Fruit fly (Drosophila melanogaster) whole organism, embryonic: ENCODE data around the gene CG45307.

ENCODE experiments used
- Antp ChIP-seq: fragments of 200-800 bp; sonication (Bioruptor generic); optimal IDR thresholded peaks from 3 replicates; lab custom pipeline; 2016; ENCODE audit warnings: missing biosample characterization, missing genetic modification characterization
- Bteb2 ChIP-seq: fragments of 200-800 bp; sonication (Bioruptor generic); optimal IDR thresholded peaks from 2 replicates; lab custom pipeline; 2016; ENCODE audit warnings: missing biosample characterization, missing genetic modification characterization
- CG10274 ChIP-seq: fragments of 200-800 bp; sonication (Bioruptor generic); optimal IDR thresholded peaks from 3 replicates; lab custom pipeline; 2017; ENCODE audit warnings: missing biosample characterization, mild to moderate bottlenecking, missing genetic modification characterization
- CG10366 ChIP-seq: fragments of 200-800 bp; sonication (Bioruptor generic); IDR thresholded peaks from 2 replicates; pipeline ENCODE4 v1.3.6; 2022; ENCODE audit warnings: missing biosample characterization, missing genetic modification characterization
- CG10654 ChIP-seq: fragments of 200-800 bp; sonication (Bioruptor generic); optimal IDR thresholded peaks from 2 replicates; lab custom pipeline; 2016; ENCODE audit warnings: missing biosample characterization, missing genetic modification characterization
- CG11398 ChIP-seq: fragments of 200-800 bp; sonication (Bioruptor generic); optimal IDR thresholded peaks from 2 replicates; lab custom pipeline; 2016; ENCODE audit warnings: missing biosample characterization, missing genetic modification characterization
- CG11504 ChIP-seq: fragments of 200-800 bp; sonication (Bioruptor generic); optimal IDR thresholded peaks from 3 replicates; lab custom pipeline; 2019; ENCODE audit warnings: missing biosample characterization, mild to moderate bottlenecking, missing genetic modification characterization, moderate library complexity
- CG13624 ChIP-seq: fragments of 200-800 bp; sonication (Bioruptor generic); optimal IDR thresholded peaks from 2 replicates; lab custom pipeline; 2016; ENCODE audit warnings: missing biosample characterization, missing genetic modification characterization
- CG13775 ChIP-seq: fragments of 200-800 bp; sonication (Bioruptor generic); optimal IDR thresholded peaks from 3 replicates; lab custom pipeline; 2017; ENCODE audit warnings: missing biosample characterization, mild to moderate bottlenecking, missing genetic modification characterization
- CG14441 ChIP-seq: fragments of 200-800 bp; sonication (Bioruptor generic); IDR thresholded peaks from 2 replicates; pipeline ENCODE4 v1.3.6; 2022; ENCODE audit warnings: missing biosample characterization, missing genetic modification characterization
- CG14710 ChIP-seq: fragments of 200-800 bp; sonication (Bioruptor generic); optimal IDR thresholded peaks from 3 replicates; lab custom pipeline; 2019; ENCODE audit warnings: missing biosample characterization, mild to moderate bottlenecking, missing genetic modification characterization, moderate library complexity
- CG15514 ChIP-seq: fragments of 200-800 bp; sonication (Bioruptor generic); optimal IDR thresholded peaks from 3 replicates; lab custom pipeline; 2017; ENCODE audit warnings: missing biosample characterization, missing genetic modification characterization, mild to moderate bottlenecking, moderate library complexity, missing genetic modification reagents
- CG1602 ChIP-seq: fragments of 200-800 bp; sonication (Bioruptor generic); optimal IDR thresholded peaks from 3 replicates; lab custom pipeline; 2016; ENCODE audit warnings: missing biosample characterization, missing genetic modification characterization
- CG16779 ChIP-seq: fragments of 200-800 bp; sonication (Bioruptor generic); IDR thresholded peaks from 2 replicates; pipeline ENCODE4 v1.3.6; 2022; ENCODE audit warnings: missing biosample characterization, missing genetic modification characterization
- CG17612 ChIP-seq: fragments of 200-800 bp; sonication (Bioruptor generic); IDR thresholded peaks from 2 replicates; pipeline ENCODE4 v1.3.6; 2022; ENCODE audit warnings: missing biosample characterization, missing genetic modification characterization
- CG17802 ChIP-seq: fragments of 200-800 bp; sonication (Bioruptor generic); optimal IDR thresholded peaks from 2 replicates; lab custom pipeline; 2018; ENCODE audit warnings: missing biosample characterization, mild to moderate bottlenecking, missing genetic modification characterization, moderate library complexity
- CG2202 ChIP-seq: fragments of 200-800 bp; sonication (Bioruptor generic); optimal IDR thresholded peaks from 2 replicates; lab custom pipeline; 2018; ENCODE audit warnings: missing biosample characterization, mild to moderate bottlenecking, missing genetic modification characterization
- CG31224 ChIP-seq: fragments of 200-800 bp; sonication (Bioruptor generic); IDR thresholded peaks from 2 replicates; pipeline ENCODE4 v1.3.6; 2022; ENCODE audit warnings: missing biosample characterization, missing genetic modification characterization
- CG3281 ChIP-seq: fragments of 200-800 bp; sonication (Bioruptor generic); optimal IDR thresholded peaks from 3 replicates; lab custom pipeline; 2017; ENCODE audit warnings: missing biosample characterization, mild to moderate bottlenecking, missing genetic modification characterization
- CG3838 ChIP-seq: fragments of 200-800 bp; sonication (Bioruptor generic); optimal IDR thresholded peaks from 3 replicates; lab custom pipeline; 2016; ENCODE audit warnings: missing biosample characterization, missing genetic modification characterization
- CG3995 ChIP-seq: fragments of 200-800 bp; sonication (Bioruptor generic); optimal IDR thresholded peaks from 3 replicates; lab custom pipeline; 2016; ENCODE audit warnings: missing biosample characterization, missing genetic modification characterization
- CG8089 ChIP-seq: fragments of 200-800 bp; sonication (Bioruptor generic); optimal IDR thresholded peaks from 3 replicates; lab custom pipeline; 2016; ENCODE audit warnings: missing biosample characterization, missing genetic modification characterization
- CG8478 ChIP-seq: fragments of >200 bp; optimal IDR thresholded peaks from 2 replicates; lab custom pipeline; 2018
- Dp ChIP-seq: fragments of 200-800 bp; sonication (Bioruptor generic); optimal IDR thresholded peaks from 2 replicates; lab custom pipeline; 2018; ENCODE audit warnings: missing biosample characterization, mild to moderate bottlenecking, missing genetic modification characterization, moderate library complexity
- Ets65A ChIP-seq: fragments of 200-800 bp; sonication (Bioruptor generic); peaks from one replicate; lab custom pipeline; 2016; ENCODE audit warnings: missing biosample characterization, missing genetic modification characterization
- H2.0 ChIP-seq: fragments of 200-800 bp; sonication (Bioruptor generic); IDR thresholded peaks from 2 replicates; pipeline ENCODE4 v1.3.6; 2022; ENCODE audit warnings: missing biosample characterization, missing genetic modification characterization
- Hmr ChIP-seq: fragments of 200-800 bp; sonication (Bioruptor generic); optimal IDR thresholded peaks from 3 replicates; lab custom pipeline; 2017; ENCODE audit warnings: mild to moderate bottlenecking, missing biosample characterization, missing genetic modification reagents, missing genetic modification characterization
- Hsf ChIP-seq: fragments of 200-800 bp; sonication (Bioruptor generic); optimal IDR thresholded peaks from 3 replicates; lab custom pipeline; 2016; ENCODE audit warnings: missing biosample characterization, missing genetic modification characterization
- Nf-YB ChIP-seq: fragments of 200-800 bp; sonication (Bioruptor generic); optimal IDR thresholded peaks from 3 replicates; lab custom pipeline; 2019; ENCODE audit warnings: missing biosample characterization, mild to moderate bottlenecking, missing genetic modification characterization, moderate library complexity
- Spps ChIP-seq: fragments of 200-800 bp; sonication (Bioruptor generic); optimal IDR thresholded peaks from 2 replicates; lab custom pipeline; 2018; ENCODE audit warnings: missing biosample characterization, mild to moderate bottlenecking, missing genetic modification characterization
- Xbp1 ChIP-seq: fragments of 200-800 bp; sonication (Bioruptor generic); optimal IDR thresholded peaks from 3 replicates; lab custom pipeline; 2016; ENCODE audit warnings: missing biosample characterization, mild to moderate bottlenecking, missing genetic modification characterization
- al ChIP-seq: fragments of 200-800 bp; sonication (Bioruptor generic); IDR thresholded peaks from 2 replicates; pipeline ENCODE4 v1.3.6; 2022; ENCODE audit warnings: missing biosample characterization, missing genetic modification characterization
- ap ChIP-seq: fragments of 200-800 bp; sonication (Bioruptor generic); IDR thresholded peaks from 2 replicates; pipeline ENCODE4 v1.3.6; 2022; ENCODE audit warnings: missing biosample characterization, missing genetic modification characterization
- bsh ChIP-seq, 2 experiments: fragments of 200-800 bp; sonication (Bioruptor generic); optimal IDR thresholded peaks; 2 replicates each; lab custom pipeline; 2017 to 2018; ENCODE audit warnings: mild to moderate bottlenecking in 2 of 2, missing biosample characterization in 2 of 2, missing genetic modification characterization in 2 of 2, moderate library complexity in 1 of 2
- cg ChIP-seq: fragments of 200-800 bp; sonication (Bioruptor generic); optimal IDR thresholded peaks from 3 replicates; lab custom pipeline; 2019; ENCODE audit warnings: missing biosample characterization, mild to moderate bottlenecking, missing genetic modification characterization, moderate library complexity
- chif ChIP-seq, 2 experiments: fragments of 200-800 bp; sonication (Bioruptor generic); optimal IDR thresholded peaks; 3 replicates each; lab custom pipeline; 2016; ENCODE audit warnings: missing biosample characterization in 2 of 2, missing genetic modification characterization in 2 of 2
- danr ChIP-seq: fragments of 200-800 bp; sonication (Bioruptor generic); IDR thresholded peaks from 2 replicates; pipeline ENCODE4 v1.3.6; 2022; ENCODE audit warnings: missing biosample characterization, missing genetic modification characterization
- dati ChIP-seq: fragments of 200-800 bp; sonication (Bioruptor generic); IDR thresholded peaks from 2 replicates; pipeline ENCODE4 v1.3.6; 2022; ENCODE audit warnings: missing biosample characterization, missing genetic modification characterization
- fd3F ChIP-seq: fragments of 200-800 bp; sonication (Bioruptor generic); optimal IDR thresholded peaks from 2 replicates; lab custom pipeline; 2018; ENCODE audit warnings: missing biosample characterization, mild to moderate bottlenecking, missing genetic modification characterization, moderate library complexity
- grn ChIP-seq: fragments of 200-800 bp; sonication (Bioruptor generic); optimal IDR thresholded peaks from 3 replicates; lab custom pipeline; 2017; ENCODE audit warnings: missing biosample characterization, missing genetic modification characterization
- her ChIP-seq: fragments of 200-800 bp; sonication (Bioruptor generic); optimal IDR thresholded peaks from 2 replicates; lab custom pipeline; 2016; ENCODE audit warnings: missing biosample characterization, missing genetic modification characterization
- ind ChIP-seq: fragments of 200-800 bp; sonication (Bioruptor generic); optimal IDR thresholded peaks from 3 replicates; lab custom pipeline; 2016; ENCODE audit warnings: missing biosample characterization, missing genetic modification characterization
- kni ChIP-seq: fragments of 200-800 bp; sonication (Bioruptor generic); optimal IDR thresholded peaks from 3 replicates; lab custom pipeline; 2017; ENCODE audit warnings: mild to moderate bottlenecking, missing biosample characterization, missing genetic modification reagents, missing genetic modification characterization
- nerfin-1 ChIP-seq: fragments of 200-800 bp; sonication (Bioruptor generic); optimal IDR thresholded peaks from 3 replicates; lab custom pipeline; 2019; ENCODE audit warnings: missing biosample characterization, mild to moderate bottlenecking, missing genetic modification characterization, moderate library complexity
- pros ChIP-seq: fragments of 200-800 bp; sonication (Bioruptor generic); optimal IDR thresholded peaks from 3 replicates; lab custom pipeline; 2019; ENCODE audit warnings: missing biosample characterization, mild to moderate bottlenecking, missing genetic modification characterization, moderate library complexity
- pum ChIP-seq: fragments of 200-800 bp; sonication (Bioruptor generic); optimal IDR thresholded peaks from 2 replicates; lab custom pipeline; 2016; ENCODE audit warnings: missing biosample characterization, missing genetic modification characterization
- run ChIP-seq: fragments of 200-800 bp; sonication (Bioruptor generic); optimal IDR thresholded peaks from 3 replicates; lab custom pipeline; 2018; ENCODE audit warnings: missing biosample characterization, mild to moderate bottlenecking, missing genetic modification characterization
- sc ChIP-seq, 3 experiments: fragments of >200 bp in 2 of 3; fragments of 200-800 bp in 1 of 3; sonication (Bioruptor generic) in 1 of 3; optimal IDR thresholded peaks; 2 replicates in 2 of 3; 3 replicates in 1 of 3; lab custom pipeline; 2017; ENCODE audit warnings: mild to moderate bottlenecking in 1 of 3, missing biosample characterization in 1 of 3, missing genetic modification characterization in 1 of 3, missing genetic modification reagents in 1 of 3
- sim ChIP-seq: fragments of 200-800 bp; sonication (Bioruptor generic); IDR thresholded peaks from 2 replicates; pipeline ENCODE4 v1.3.6; 2022; ENCODE audit warnings: missing biosample characterization, missing genetic modification characterization
- sug ChIP-seq: fragments of 200-800 bp; optimal IDR thresholded peaks from 2 replicates; lab custom pipeline; 2019; ENCODE audit warnings: missing biosample characterization, mild to moderate bottlenecking, missing genetic modification characterization, moderate library complexity
- tx ChIP-seq: fragments of 200-800 bp; sonication (Bioruptor generic); optimal IDR thresholded peaks from 2 replicates; lab custom pipeline; 2016; ENCODE audit warnings: missing biosample characterization, missing genetic modification characterization

The CG45307 gene

dm6 chr2L:8738253-8738665, 13.7 kb downstream of the CG45307 start (continued):
- TF ChIP-seq CG1602 (GFP tag; lab: Kevin White, UChicago), result no peak
- TF ChIP-seq CG17802, result no peak
- TF ChIP-seq chif (GFP tag; optimal IDR thresholded peaks at IDR 0.05; lab: Kevin White, UChicago), result no peak
- TF ChIP-seq sim, result no peak
- TF ChIP-seq Nf-YB (GFP tag; lab: Kevin White, UChicago), result no peak
- TF ChIP-seq CG8478, result no peak
- peak; percentile 66 for TF ChIP-seq Hmr
- TF ChIP-seq pros (GFP tag; lab: Kevin White, UChicago), result no peak
- TF ChIP-seq CG13775 (GFP tag; lab: Kevin White, UChicago), result peak; percentile 29
- TF ChIP-seq CG14441, result peak; percentile 68
- TF ChIP-seq grn (GFP tag; lab: Kevin White, UChicago), result peak; percentile 78
- no peak; the same call in 1 of the 2 replicates for TF ChIP-seq CG16779 (GFP tag; lab: Robert Waterston, UW)
- TF ChIP-seq dati (GFP tag; lab: Robert Waterston, UW), result no peak
- TF ChIP-seq pum (GFP tag; lab: Kevin White, UChicago), result no peak
- TF ChIP-seq H2.0 (GFP tag; lab: Robert Waterston, UW), result peak; percentile 52; the same call in 1 of the 2 replicates
- peak; percentile 9 for TF ChIP-seq tx (GFP tag; lab: Kevin White, UChicago)
- no peak for TF ChIP-seq Spps (tag; lab: Kevin White, UChicago)
- TF ChIP-seq bsh (GFP tag; optimal IDR thresholded peaks at IDR 0.05; lab: Kevin White, UChicago), result peak in 1 of 2 experiments; percentile 13
- 0 out of 2 replicates have a peak, but pooled peaks have one; percentile 19 for TF ChIP-seq ap (GFP tag; lab: Robert Waterston, UW)
- TF ChIP-seq CG2202 (tag; lab: Kevin White, UChicago), result no peak
- TF ChIP-seq CG8089 (GFP tag; lab: Kevin White, UChicago), result no peak
- TF ChIP-seq Xbp1 (GFP tag; lab: Kevin White, UChicago), result peak; percentile 34
- TF ChIP-seq danr (GFP tag; lab: Robert Waterston, UW), result no peak
- peak; percentile 43; the same call in 1 of the 2 replicates for TF ChIP-seq al (GFP tag; lab: Robert Waterston, UW)
- TF ChIP-seq ind (GFP tag; lab: Kevin White, UChicago), result peak; percentile 39
- peak; percentile 39 for TF ChIP-seq Hsf (GFP tag; lab: Kevin White, UChicago)
- TF ChIP-seq CG17612 (GFP tag; lab: Robert Waterston, UW), result no peak
- TF ChIP-seq her, result no peak
- TF ChIP-seq CG3838 (GFP tag; lab: Kevin White, UChicago), result no peak
- TF ChIP-seq CG10654 (GFP tag; lab: Kevin White, UChicago), result no peak
- no peak for TF ChIP-seq run
- TF ChIP-seq CG13624 (GFP tag; lab: Kevin White, UChicago), result no peak
- peak; percentile 6 for TF ChIP-seq CG3995 (GFP tag; lab: Kevin White, UChicago)
- TF ChIP-seq Dp (GFP tag; lab: Kevin White, UChicago), result no peak
- no peak for TF ChIP-seq fd3F (GFP tag; lab: Kevin White, UChicago)
- TF ChIP-seq CG14710 (tag; lab: Kevin White, UChicago), result no peak
- TF ChIP-seq sc (optimal IDR thresholded peaks at IDR 0.05; lab: Kevin White, UChicago), result no peak
- no peak for TF ChIP-seq sc (GFP tag; optimal IDR thresholded peaks at IDR 0.05; lab: Kevin White, UChicago)
- peak; percentile 67 for TF ChIP-seq Ets65A (GFP tag; lab: Kevin White, UChicago)
- TF ChIP-seq sug (tag; lab: Kevin White, UChicago), result peak; percentile 83
- peak; percentile 48 for TF ChIP-seq cg (GFP tag; lab: Kevin White, UChicago)
- TF ChIP-seq CG10366 (GFP tag; lab: Robert Waterston, UW), result peak; percentile 58; the same call in 1 of the 2 replicates
- peak; percentile 40 for TF ChIP-seq CG15514 (GFP tag; lab: Kevin White, UChicago)
- TF ChIP-seq CG31224 (GFP tag; lab: Robert Waterston, UW), result no peak
- peak; percentile 5 for TF ChIP-seq CG10274 (GFP tag; lab: Kevin White, UChicago)
- TF ChIP-seq CG11504, result peak; percentile 40
- no peak for TF ChIP-seq kni (GFP tag; lab: Kevin White, UChicago)
- no peak for TF ChIP-seq Bteb2
- TF ChIP-seq CG3281 (GFP tag; lab: Kevin White, UChicago), result peak; percentile 48
- TF ChIP-seq CG11398, result no peak
- no peak for TF ChIP-seq Antp (GFP tag; lab: Kevin White, UChicago)
- TF ChIP-seq nerfin-1 (tag; lab: Kevin White, UChicago), result no peak
